Fruit fly (Drosophila melanogaster): ENCODE results near the gene TotF.
A peak's percentile ranks its signal among the peaks of the same experiment; 100 is the strongest.

The TotF gene

dm6 chr2L:19872109-19872508 is 40.1 kb downstream of the TotF start:
- peak; percentile 4 for TF ChIP-seq Ets65A (GFP tag)
- TF ChIP-seq CG13287 (GFP tag; IDR thresholded peaks at IDR 0.05; ENCODE audit: partially characterized antibody) = no peak
- TF ChIP-seq CG32767 (GFP tag; IDR thresholded peaks at IDR 0.05) = no peak
- peak; percentile 20 for TF ChIP-seq Med (GFP tag)
- peak; percentile 52 for TF ChIP-seq grau (tag; optimal IDR thresholded peaks at IDR 0.05)

dm6 chr2L:19869937-19870336 is 42.2 kb downstream of the TotF start:
- TF ChIP-seq MBD-R2 (GFP tag; IDR thresholded peaks at IDR 0.05) = peak; percentile 57; the same call in 1 of the 2 replicates
- TF ChIP-seq CG4820 (GFP tag; optimal IDR thresholded peaks at IDR 0.05) = peak; percentile 63
- peak; percentile 74; the same call in 2 of the 3 replicates for TF ChIP-seq CG7357 (GFP tag; IDR thresholded peaks at IDR 0.05)
- TF ChIP-seq cad (GFP tag; optimal IDR thresholded peaks at IDR 0.05) = no peak
- peak; percentile 97 for TF ChIP-seq Ets65A (GFP tag)
- peak; percentile 94 for TF ChIP-seq zfh1 (GFP tag; IDR thresholded peaks at IDR 0.05)
- TF ChIP-seq da (GFP tag; optimal IDR thresholded peaks at IDR 0.05) = no peak
- peak; percentile 77 for TF ChIP-seq CG4730 (GFP tag; IDR thresholded peaks at IDR 0.05)
- TF ChIP-seq CG17829 (tag; optimal IDR thresholded peaks at IDR 0.05) = peak; percentile 75
- TF ChIP-seq crol (GFP tag; IDR thresholded peaks at IDR 0.05) = 0 out of 2 replicates have a peak, but pooled peaks have one; percentile 21
- TF ChIP-seq otp (GFP tag; IDR thresholded peaks at IDR 0.05) = peak; percentile 87
- no peak for TF ChIP-seq HmgZ (tag; optimal IDR thresholded peaks at IDR 0.05)
- TF ChIP-seq CG17359 (tag; optimal IDR thresholded peaks at IDR 0.05) = peak; percentile 77
- TF ChIP-seq CG6654 (GFP tag; optimal IDR thresholded peaks at IDR 0.05) = peak; percentile 1
- peak; percentile 50 for TF ChIP-seq zfh2 (GFP tag; optimal IDR thresholded peaks at IDR 0.05)
- TF ChIP-seq D (optimal IDR thresholded peaks at IDR 0.05) = no peak
- TF ChIP-seq D (GFP tag; optimal IDR thresholded peaks at IDR 0.05) = peak; percentile 44
- TF ChIP-seq Max (GFP tag; optimal IDR thresholded peaks at IDR 0.05) = no peak
- no peak for TF ChIP-seq zen2 (GFP tag; IDR thresholded peaks at IDR 0.05; ENCODE audit: partially characterized antibody)
- TF ChIP-seq gfzf (GFP tag; optimal IDR thresholded peaks at IDR 0.05) = no peak
- no peak for TF ChIP-seq Trl (optimal IDR thresholded peaks at IDR 0.05)
- peak; percentile 76 for TF ChIP-seq Trl (GFP tag; optimal IDR thresholded peaks at IDR 0.05)
- peak; percentile 42 for TF ChIP-seq Hmr (GFP tag; optimal IDR thresholded peaks at IDR 0.05)
- no peak for TF ChIP-seq chinmo (GFP tag; IDR thresholded peaks at IDR 0.05; ENCODE audit: partially characterized antibody)
- no peak for TF ChIP-seq Opbp (GFP tag; IDR thresholded peaks at IDR 0.05; ENCODE audit: partially characterized antibody)
- TF ChIP-seq Ptx1 (GFP tag; IDR thresholded peaks at IDR 0.05) = peak; percentile 85
- TF ChIP-seq B-H1 (GFP tag; IDR thresholded peaks at IDR 0.05) = peak; percentile 75
- TF ChIP-seq usp (GFP tag; optimal IDR thresholded peaks at IDR 0.05) = no peak
- TF ChIP-seq CG9817 (tag; optimal IDR thresholded peaks at IDR 0.05) = peak; percentile 30
- TF ChIP-seq mam (GFP tag; optimal IDR thresholded peaks at IDR 0.05) = peak; percentile 71
- TF ChIP-seq gsb (GFP tag; IDR thresholded peaks at IDR 0.05) = peak; percentile 63
- TF ChIP-seq CG2889 (GFP tag; IDR thresholded peaks at IDR 0.05) = peak; percentile 69; the same call in 2 of the 3 replicates
- TF ChIP-seq mirr (GFP tag; optimal IDR thresholded peaks at IDR 0.05) = no peak
- peak; percentile 72 for TF ChIP-seq pum (GFP tag; optimal IDR thresholded peaks at IDR 0.05)
- peak; percentile 32 for TF ChIP-seq slp2 (GFP tag; optimal IDR thresholded peaks at IDR 0.05)
- no peak for TF ChIP-seq Sin3A (optimal IDR thresholded peaks at IDR 0.05)
- TF ChIP-seq PHDP (tag; optimal IDR thresholded peaks at IDR 0.05) = peak; percentile 50
- TF ChIP-seq CG6683 (GFP tag; optimal IDR thresholded peaks at IDR 0.05) = no peak
- TF ChIP-seq bab2 (GFP tag; optimal IDR thresholded peaks at IDR 0.05) = peak; percentile 79
- TF ChIP-seq crp (GFP tag; optimal IDR thresholded peaks at IDR 0.05) = no peak
- TF ChIP-seq ap (GFP tag; IDR thresholded peaks at IDR 0.05) = peak; percentile 55
- TF ChIP-seq E2f1 (GFP tag; IDR thresholded peaks at IDR 0.05) = peak; percentile 81
- peak; percentile 83 for TF ChIP-seq sob (GFP tag; IDR thresholded peaks at IDR 0.05)
- no peak for TF ChIP-seq CG34224 (GFP tag; IDR thresholded peaks at IDR 0.05; ENCODE audit: partially characterized antibody)
- TF ChIP-seq chn (GFP tag; optimal IDR thresholded peaks at IDR 0.05) = peak; percentile 61
- TF ChIP-seq CG17385 (GFP tag; optimal IDR thresholded peaks at IDR 0.05) = no peak
- TF ChIP-seq CG12071 (GFP tag; optimal IDR thresholded peaks at IDR 0.05) = peak; percentile 59

Measured in whole organism, embryonic.